Fruit fly (Drosophila melanogaster) whole organism, embryonic: ENCODE measurements around the gene CG6726.
A peak's percentile ranks its signal among the peaks of the same experiment; 100 is the strongest.

Experiments
- Antp ChIP-seq: fragments of 200-800 bp; sonication (Bioruptor generic); optimal IDR thresholded peaks from 3 replicates; lab custom pipeline; 2016; ENCODE audit warnings: missing biosample characterization, missing genetic modification characterization
- Bteb2 ChIP-seq: fragments of 200-800 bp; sonication (Bioruptor generic); optimal IDR thresholded peaks from 2 replicates; lab custom pipeline; 2016; ENCODE audit warnings: missing biosample characterization, missing genetic modification characterization
- CG10147 ChIP-seq: fragments of 200-800 bp; sonication (Bioruptor generic); optimal IDR thresholded peaks from 2 replicates; lab custom pipeline; 2019; ENCODE audit warnings: missing biosample characterization, mild to moderate bottlenecking, missing genetic modification characterization, moderate library complexity
- CG12236 ChIP-seq: fragments of 200-800 bp; sonication (Bioruptor generic); optimal IDR thresholded peaks from 2 replicates; lab custom pipeline; 2016; ENCODE audit warnings: missing biosample characterization, missing genetic modification characterization
- CG15269 ChIP-seq: fragments of 200-800 bp; sonication (Bioruptor generic); optimal IDR thresholded peaks from 2 replicates; lab custom pipeline; 2018; ENCODE audit warnings: missing biosample characterization, mild to moderate bottlenecking, missing genetic modification characterization, moderate library complexity
- CG1603 ChIP-seq: fragments of 200-800 bp; sonication (Bioruptor generic); optimal IDR thresholded peaks from 2 replicates; lab custom pipeline; 2019; ENCODE audit warnings: missing biosample characterization, mild to moderate bottlenecking, missing genetic modification characterization, moderate library complexity
- CG16863 ChIP-seq: fragments of 200-800 bp; sonication (Bioruptor generic); optimal IDR thresholded peaks from 3 replicates; lab custom pipeline; 2016; ENCODE audit warnings: missing biosample characterization, missing genetic modification characterization
- CG2202 ChIP-seq: fragments of 200-800 bp; sonication (Bioruptor generic); optimal IDR thresholded peaks from 2 replicates; lab custom pipeline; 2018; ENCODE audit warnings: missing biosample characterization, mild to moderate bottlenecking, missing genetic modification characterization
- CG30403 ChIP-seq: fragments of 200-800 bp; sonication (Bioruptor generic); optimal IDR thresholded peaks from 3 replicates; lab custom pipeline; 2016; ENCODE audit warnings: missing biosample characterization, missing genetic modification characterization
- CG33213 ChIP-seq: fragments of 200-800 bp; sonication (Bioruptor generic); optimal IDR thresholded peaks from 3 replicates; lab custom pipeline; 2016; ENCODE audit warnings: missing biosample characterization, missing genetic modification characterization
- CG3995 ChIP-seq: fragments of 200-800 bp; sonication (Bioruptor generic); optimal IDR thresholded peaks from 3 replicates; lab custom pipeline; 2016; ENCODE audit warnings: missing biosample characterization, missing genetic modification characterization
- CG4404 ChIP-seq: fragments of 200-800 bp; sonication (Bioruptor generic); IDR thresholded peaks from 2 replicates; pipeline ENCODE4 v1.3.6; 2022; ENCODE audit warnings: missing biosample characterization, missing genetic modification characterization
- CG6813 ChIP-seq: fragments of 200-800 bp; sonication (Bioruptor generic); optimal IDR thresholded peaks from 2 replicates; lab custom pipeline; 2017; ENCODE audit warnings: missing biosample characterization, missing genetic modification characterization, mild to moderate bottlenecking, moderate library complexity, missing genetic modification reagents
- CG6854 ChIP-seq: fragments of 200-800 bp; sonication (Bioruptor generic); optimal IDR thresholded peaks from 3 replicates; lab custom pipeline; 2017; ENCODE audit warnings: missing biosample characterization, mild to moderate bottlenecking, missing genetic modification characterization
- CG8359 ChIP-seq: fragments of 200-800 bp; sonication (Bioruptor generic); optimal IDR thresholded peaks from 2 replicates; lab custom pipeline; 2017; ENCODE audit warnings: missing biosample characterization, mild to moderate bottlenecking, missing genetic modification characterization, borderline replicate concordance
- CG8924 ChIP-seq: fragments of 200-800 bp; optimal IDR thresholded peaks from 3 replicates; lab custom pipeline; 2019; ENCODE audit warnings: missing biosample characterization, mild to moderate bottlenecking, missing genetic modification characterization, moderate library complexity
- CG9215 ChIP-seq: fragments of 200-800 bp; sonication (Bioruptor generic); IDR thresholded peaks from 2 replicates; pipeline ENCODE4 v1.3.6; 2022; ENCODE audit warnings: missing biosample characterization, missing genetic modification characterization
- CTCF ChIP-seq: fragments of 200-800 bp; sonication (Bioruptor generic); optimal IDR thresholded peaks from 2 replicates; lab custom pipeline; 2017; ENCODE audit warnings: missing biosample characterization, mild to moderate bottlenecking, missing genetic modification characterization, moderate library complexity
- CrebB ChIP-seq: fragments of 200-800 bp; sonication (Bioruptor generic); optimal IDR thresholded peaks from 3 replicates; lab custom pipeline; 2018; ENCODE audit warnings: missing biosample characterization, mild to moderate bottlenecking, missing genetic modification characterization
- D19B ChIP-seq: fragments of 200-800 bp; sonication (Bioruptor generic); optimal IDR thresholded peaks from 2 replicates; lab custom pipeline; 2017; ENCODE audit warnings: missing biosample characterization, mild to moderate bottlenecking, missing genetic modification characterization
- ERR ChIP-seq: fragments of 200-800 bp; sonication (Bioruptor generic); optimal IDR thresholded peaks from 2 replicates; lab custom pipeline; 2016; ENCODE audit warnings: missing biosample characterization, missing genetic modification characterization
- HHEX ChIP-seq: fragments of 200-800 bp; sonication (Bioruptor generic); optimal IDR thresholded peaks from 3 replicates; lab custom pipeline; 2017; ENCODE audit warnings: missing biosample characterization, mild to moderate bottlenecking, missing genetic modification characterization, missing genetic modification reagents
- HLH4C ChIP-seq: fragments of 200-800 bp; sonication (Bioruptor generic); IDR thresholded peaks from 3 replicates; pipeline ENCODE4 v1.3.6; 2022; ENCODE audit warnings: missing biosample characterization, missing genetic modification characterization; ENCODE audit not compliant: partially characterized antibody
- Hmx ChIP-seq: fragments of 200-800 bp; sonication (Bioruptor generic); optimal IDR thresholded peaks from 2 replicates; lab custom pipeline; 2016; ENCODE audit warnings: missing biosample characterization, missing genetic modification characterization
- Hr3 ChIP-seq: fragments of 200-800 bp; sonication (Bioruptor generic); optimal IDR thresholded peaks from 3 replicates; lab custom pipeline; 2016; ENCODE audit warnings: missing biosample characterization, missing genetic modification characterization
- Jarid2 ChIP-seq: fragments of 200-800 bp; sonication (Bioruptor generic); optimal IDR thresholded peaks from 3 replicates; lab custom pipeline; 2017; ENCODE audit warnings: mild to moderate bottlenecking, missing biosample characterization, missing genetic modification reagents, missing genetic modification characterization
- MESR4 ChIP-seq: fragments of 200-800 bp; sonication (Bioruptor generic); optimal IDR thresholded peaks from 2 replicates; lab custom pipeline; 2018; ENCODE audit warnings: missing biosample characterization, mild to moderate bottlenecking, missing genetic modification characterization, moderate library complexity
- Med ChIP-seq: fragments of 200-800 bp; sonication (Bioruptor generic); peaks from one replicate; lab custom pipeline; 2016; ENCODE audit warnings: missing biosample characterization, missing genetic modification characterization, mild to moderate bottlenecking, inconsistent platforms, moderate library complexity
- Opbp ChIP-seq: fragments of 200-800 bp; sonication (Bioruptor generic); IDR thresholded peaks from 3 replicates; pipeline ENCODE4 v1.3.6; 2022; ENCODE audit warnings: missing biosample characterization, missing genetic modification characterization; ENCODE audit not compliant: partially characterized antibody
- Scr ChIP-seq: fragments of 200-800 bp; sonication (Bioruptor generic); IDR thresholded peaks from 2 replicates; pipeline ENCODE4 v1.3.6; 2022; ENCODE audit warnings: missing biosample characterization, missing genetic modification characterization; ENCODE audit not compliant: partially characterized antibody
- YL-1 ChIP-seq: fragments of 200-800 bp; sonication (Bioruptor generic); optimal IDR thresholded peaks from 3 replicates; lab custom pipeline; 2017; ENCODE audit warnings: missing biosample characterization, mild to moderate bottlenecking, missing genetic modification characterization
- ato ChIP-seq: fragments of 200-800 bp; sonication (Bioruptor generic); IDR thresholded peaks from 2 replicates; pipeline ENCODE4 v1.3.6; 2022; ENCODE audit warnings: missing biosample characterization, missing genetic modification characterization; ENCODE audit not compliant: partially characterized antibody
- bsh ChIP-seq, 2 experiments: fragments of 200-800 bp; sonication (Bioruptor generic); optimal IDR thresholded peaks; 2 replicates each; lab custom pipeline; 2017 to 2018; ENCODE audit warnings: mild to moderate bottlenecking in 2 of 2, missing biosample characterization in 2 of 2, missing genetic modification characterization in 2 of 2, moderate library complexity in 1 of 2
- crc ChIP-seq: fragments of 200-800 bp; sonication (Bioruptor generic); optimal IDR thresholded peaks from 2 replicates; lab custom pipeline; 2016; ENCODE audit warnings: missing biosample characterization, missing genetic modification characterization
- emc ChIP-seq: fragments of 200-800 bp; sonication (Bioruptor generic); optimal IDR thresholded peaks from 2 replicates; lab custom pipeline; 2016; ENCODE audit warnings: missing biosample characterization, missing genetic modification characterization
- en ChIP-seq: fragments of 200-800 bp; sonication (Bioruptor generic); optimal IDR thresholded peaks from 2 replicates; lab custom pipeline; 2016; ENCODE audit warnings: missing biosample characterization, missing genetic modification characterization
- fd96Cb ChIP-seq: fragments of 200-800 bp; sonication (Bioruptor generic); optimal IDR thresholded peaks from 2 replicates; lab custom pipeline; 2018; ENCODE audit warnings: missing biosample characterization, mild to moderate bottlenecking, missing genetic modification characterization, moderate library complexity
- ftz-f1 ChIP-seq: fragments of 200-800 bp; sonication (Bioruptor generic); optimal IDR thresholded peaks from 2 replicates; lab custom pipeline; 2016; ENCODE audit warnings: missing biosample characterization, missing genetic modification characterization
- gfzf ChIP-seq: fragments of 200-800 bp; sonication (Bioruptor generic); optimal IDR thresholded peaks from 2 replicates; lab custom pipeline; 2016; ENCODE audit warnings: missing biosample characterization, mild to moderate bottlenecking, missing genetic modification characterization, moderate library complexity
- hbn ChIP-seq: fragments of 200-800 bp; sonication (Bioruptor generic); IDR thresholded peaks from 2 replicates; pipeline ENCODE4 v1.3.6; 2022; ENCODE audit warnings: missing biosample characterization, missing genetic modification characterization; ENCODE audit not compliant: partially characterized antibody
- lov ChIP-seq, 2 experiments: fragments of 200-800 bp in 1 of 2; fragments of >200 bp in 1 of 2; sonication (Bioruptor generic) in 1 of 2; IDR thresholded peaks in 1 of 2; optimal IDR thresholded peaks in 1 of 2; 2 replicates in 1 of 2; 3 replicates in 1 of 2; pipeline versions ENCODE4 v1.3.6 to Lab custom; 2017 to 2022; ENCODE audit warnings: missing biosample characterization in 1 of 2, missing genetic modification characterization in 1 of 2
- phol ChIP-seq: fragments of 200-800 bp; sonication (Bioruptor generic); optimal IDR thresholded peaks from 3 replicates; lab custom pipeline; 2018; ENCODE audit warnings: missing biosample characterization, mild to moderate bottlenecking, missing genetic modification characterization, moderate library complexity
- sna ChIP-seq: fragments of 200-800 bp; sonication (Bioruptor generic); IDR thresholded peaks from 2 replicates; pipeline ENCODE4 v1.3.6; 2022; ENCODE audit warnings: missing biosample characterization, missing genetic modification characterization; ENCODE audit not compliant: partially characterized antibody
- ttk ChIP-seq: fragments of 200-800 bp; sonication (Bioruptor generic); IDR thresholded peaks from 2 replicates; pipeline ENCODE4 v2.1.2; 2022; ENCODE audit warnings: missing biosample characterization, missing genetic modification characterization
- zfh1 ChIP-seq: fragments of 200-800 bp; sonication (Bioruptor generic); IDR thresholded peaks from 3 replicates; pipeline ENCODE4 v1.3.6; 2022; ENCODE audit warnings: missing biosample characterization, missing genetic modification characterization

The CG6726 gene

dm6 chr3R:23126241-23127022 is 34.9 kb downstream of the CG6726 start, which contains the start of gene CG31365 (continued):
- TF ChIP-seq lov (optimal IDR thresholded peaks at IDR 0.05; lab: Kevin White, UChicago) (no peak), lov (GFP tag; IDR thresholded peaks at IDR 0.05; lab: Robert Waterston, UW) (no peak), emc (no peak), CTCF (GFP tag; lab: Kevin White, UChicago) (peak; percentile 3), zfh1 (GFP tag; lab: Robert Waterston, UW) (0 out of 3 replicates have a peak, but pooled peaks have one; percentile 4), Jarid2 (GFP tag; lab: Kevin White, UChicago) (no peak), Opbp (GFP tag; lab: Robert Waterston, UW) (peak; percentile 24; the same call in 1 of the 3 replicates), hbn (peak; percentile 41), sna (0 out of 2 replicates have a peak, but pooled peaks have one; percentile 24), CG12236 (GFP tag; lab: Kevin White, UChicago) (no peak), HHEX (no peak), ftz-f1 (GFP tag; lab: Kevin White, UChicago) (no peak), CG8924 (tag; lab: Kevin White, UChicago) (peak; percentile 13), HLH4C (GFP tag; lab: Robert Waterston, UW) (no peak; the same call in 2 of the 3 replicates), D19B (GFP tag; lab: Kevin White, UChicago) (no peak), gfzf (GFP tag; lab: Kevin White, UChicago) (peak; percentile 72), Bteb2 (GFP tag; lab: Kevin White, UChicago) (no peak), crc (GFP tag; lab: Kevin White, UChicago) (no peak), CG15269 (tag; lab: Kevin White, UChicago) (no peak), CG8359 (GFP tag; lab: Kevin White, UChicago) (no peak), YL-1 (peak; percentile 75), phol (tag; lab: Kevin White, UChicago) (no peak), fd96Cb (tag; lab: Kevin White, UChicago) (no peak), CG1603 (tag; lab: Kevin White, UChicago) (peak; percentile 40), Antp (GFP tag; lab: Kevin White, UChicago) (no peak), CG10147 (GFP tag; lab: Kevin White, UChicago) (no peak), ttk (GFP tag; lab: Robert Waterston, UW) (no peak), CrebB (tag; lab: Kevin White, UChicago) (no peak), CG3995 (GFP tag; lab: Kevin White, UChicago) (no peak), CG30403 (no peak), MESR4 (GFP tag; lab: Kevin White, UChicago) (peak; percentile 90), Hr3 (no peak), Hmx (no peak), CG33213 (GFP tag; lab: Kevin White, UChicago) (no peak), bsh (GFP tag; optimal IDR thresholded peaks at IDR 0.05; lab: Kevin White, UChicago) (no peak), CG2202 (tag; lab: Kevin White, UChicago) (no peak), en (no peak), CG9215 (GFP tag; lab: Robert Waterston, UW) (no peak), ERR (GFP tag; lab: Kevin White, UChicago) (no peak), CG6813 (GFP tag; lab: Kevin White, UChicago) (no peak), Scr (GFP tag; lab: Robert Waterston, UW) (peak; percentile 28; the same call in 1 of the 2 replicates), Med (GFP tag; lab: Kevin White, UChicago) (peak; percentile 73), ato (GFP tag; lab: Robert Waterston, UW) (no peak; the same call in 1 of the 2 replicates), CG16863 (GFP tag; lab: Kevin White, UChicago) (no peak), CG6854 (GFP tag; lab: Kevin White, UChicago) (no peak), CG4404 (no peak)
- TF ChIP-seq, all 482 proteins: peak for 40
